Worm (Caenorhabditis elegans) whole organism, late embryonic: ENCODE measurements around the gene Y34F4.3.

Source experiments
- C08G9.2 ChIP-seq: sonication (generic microtip); optimal IDR thresholded peaks from 2 replicates; lab custom pipeline; 2016; ENCODE audit warnings: mild to moderate bottlenecking, missing genetic modification characterization, moderate library complexity, missing compliant biosample characterization
- C38D4.7 ChIP-seq: fragments of 200-800 bp; sonication (Bioruptor generic); optimal IDR thresholded peaks from 2 replicates; lab custom pipeline; 2018; ENCODE audit warnings: mild to moderate bottlenecking, missing genetic modification characterization, moderate library complexity, missing compliant biosample characterization
- F13H6.1 ChIP-seq: sonication (generic microtip); optimal IDR thresholded peaks from 2 replicates; lab custom pipeline; 2016; ENCODE audit warnings: missing genetic modification characterization, missing compliant biosample characterization
- K09A11.1 ChIP-seq: sonication (generic microtip); optimal IDR thresholded peaks from 2 replicates; lab custom pipeline; 2017; ENCODE audit warnings: antibody characterized with exemption, mild to moderate bottlenecking, missing genetic modification characterization, missing compliant biosample characterization; ENCODE audit not compliant: insufficient read depth
- ahr-1 ChIP-seq: sonication (generic microtip); optimal IDR thresholded peaks from 2 replicates; lab custom pipeline; 2016; ENCODE audit warnings: missing genetic modification characterization, missing compliant biosample characterization
- ama-1 ChIP-seq: fragments of 150-350 bp; optimal IDR thresholded peaks from 2 replicates; lab custom pipeline; 2014
- ceh-18 ChIP-seq: sonication (generic microtip); optimal IDR thresholded peaks from 2 replicates; lab custom pipeline; 2016; ENCODE audit warnings: missing genetic modification characterization, missing compliant biosample characterization
- ceh-19 ChIP-seq: fragments of 200-800 bp; sonication (Bioruptor generic); optimal IDR thresholded peaks from 2 replicates; lab custom pipeline; 2018; ENCODE audit warnings: mild to moderate bottlenecking, missing genetic modification characterization, missing compliant biosample characterization
- ceh-24 ChIP-seq: sonication (generic microtip); optimal IDR thresholded peaks from 2 replicates; lab custom pipeline; 2016; ENCODE audit warnings: mild to moderate bottlenecking, missing genetic modification characterization, missing compliant biosample characterization
- ceh-30 ChIP-seq: fragments of 150-350 bp; optimal IDR thresholded peaks from 2 replicates; lab custom pipeline; 2014; ENCODE audit warnings: missing biosample characterization, missing genetic modification characterization
- ceh-45 ChIP-seq: fragments of 200-800 bp; sonication (Bioruptor generic); IDR thresholded peaks from 2 replicates; pipeline ENCODE4 v1.3.6; 2022; ENCODE audit warnings: missing genetic modification reagents, missing genetic modification characterization, missing compliant biosample characterization
- ceh-9 ChIP-seq: sonication (generic microtip); optimal IDR thresholded peaks from 2 replicates; lab custom pipeline; 2016; ENCODE audit warnings: mild to moderate bottlenecking, missing genetic modification characterization, inconsistent platforms, missing compliant biosample characterization
- elt-4 ChIP-seq: sonication (generic microtip); optimal IDR thresholded peaks from 2 replicates; lab custom pipeline; 2016; ENCODE audit warnings: missing genetic modification characterization, missing compliant biosample characterization
- ets-4 ChIP-seq: sonication (generic microtip); optimal IDR thresholded peaks from 2 replicates; lab custom pipeline; 2016; ENCODE audit warnings: missing genetic modification characterization, missing compliant biosample characterization
- fax-1 ChIP-seq: sonication (generic microtip); optimal IDR thresholded peaks from 2 replicates; lab custom pipeline; 2016; ENCODE audit warnings: missing genotype, missing genetic modification characterization, missing compliant biosample characterization
- gmeb-2 ChIP-seq: sonication (generic microtip); optimal IDR thresholded peaks from 2 replicates; lab custom pipeline; 2016; ENCODE audit warnings: missing genetic modification characterization, inconsistent platforms, missing compliant biosample characterization
- hlh-13 ChIP-seq: fragments of 200-800 bp; sonication (Bioruptor generic); optimal IDR thresholded peaks from 2 replicates; lab custom pipeline; 2018; ENCODE audit warnings: mild to moderate bottlenecking, missing genetic modification characterization, missing compliant biosample characterization
- hlh-15 ChIP-seq: sonication (generic microtip); optimal IDR thresholded peaks from 2 replicates; lab custom pipeline; 2016; ENCODE audit warnings: missing genetic modification characterization, missing compliant biosample characterization
- madf-2 ChIP-seq: sonication (generic microtip); optimal IDR thresholded peaks from 2 replicates; lab custom pipeline; 2017; ENCODE audit warnings: missing genetic modification characterization, missing compliant biosample characterization
- mec-3 ChIP-seq: sonication (generic microtip); optimal IDR thresholded peaks from 2 replicates; lab custom pipeline; 2016; ENCODE audit warnings: borderline replicate concordance, missing genetic modification characterization, missing compliant biosample characterization
- nhr-232 ChIP-seq: sonication (generic microtip); optimal IDR thresholded peaks from 2 replicates; lab custom pipeline; 2016; ENCODE audit warnings: missing genetic modification characterization, missing compliant biosample characterization
- npax-4 ChIP-seq: sonication (generic microtip); optimal IDR thresholded peaks from 2 replicates; lab custom pipeline; 2016; ENCODE audit warnings: missing genetic modification characterization, missing compliant biosample characterization
- odd-2 ChIP-seq: sonication (generic microtip); optimal IDR thresholded peaks from 2 replicates; lab custom pipeline; 2017; ENCODE audit warnings: antibody characterized with exemption, mild to moderate bottlenecking, missing genetic modification characterization, missing compliant biosample characterization
- pat-9 ChIP-seq: fragments of 200-800 bp; sonication (Bioruptor generic); optimal IDR thresholded peaks from 2 replicates; lab custom pipeline; 2018; ENCODE audit warnings: mild to moderate bottlenecking, missing genetic modification characterization, moderate library complexity, missing compliant biosample characterization
- pha-2 ChIP-seq: sonication (generic microtip); optimal IDR thresholded peaks from 2 replicates; lab custom pipeline; 2017; ENCODE audit warnings: mild to moderate bottlenecking, missing genetic modification characterization, missing compliant biosample characterization
- pha-4 ChIP-seq: fragments of 150-350 bp; optimal IDR thresholded peaks from 2 replicates; lab custom pipeline; 2018; ENCODE audit warnings: missing biosample characterization, missing genetic modification reagents, missing genetic modification characterization
- pqm-1 ChIP-seq: sonication (generic microtip); optimal IDR thresholded peaks from 2 replicates; lab custom pipeline; 2016; ENCODE audit warnings: missing genetic modification characterization, missing compliant biosample characterization
- pros-1 ChIP-seq: fragments of 150-350 bp; optimal IDR thresholded peaks from 2 replicates; lab custom pipeline; 2014; ENCODE audit warnings: missing biosample characterization, missing genetic modification reagents, missing genetic modification characterization
- ref-2 ChIP-seq: sonication (generic microtip); optimal IDR thresholded peaks from 2 replicates; lab custom pipeline; 2016; ENCODE audit warnings: missing genetic modification characterization, missing compliant biosample characterization
- rnt-1 ChIP-seq: sonication (generic microtip); optimal IDR thresholded peaks from 2 replicates; lab custom pipeline; 2016; ENCODE audit warnings: missing genetic modification characterization, missing compliant biosample characterization
- syd-9 ChIP-seq: sonication (generic microtip); optimal IDR thresholded peaks from 2 replicates; lab custom pipeline; 2016; ENCODE audit warnings: mild to moderate bottlenecking, missing genetic modification characterization, moderate library complexity, missing compliant biosample characterization
- tbx-7 ChIP-seq: sonication (generic microtip); optimal IDR thresholded peaks from 2 replicates; lab custom pipeline; 2016; ENCODE audit warnings: missing genotype, missing genetic modification characterization, missing compliant biosample characterization
- ttx-3 ChIP-seq: sonication (generic microtip); optimal IDR thresholded peaks from 2 replicates; lab custom pipeline; 2016; ENCODE audit warnings: missing genetic modification reagents, missing genetic modification characterization, missing compliant biosample characterization
- unc-42 ChIP-seq: sonication (generic microtip); optimal IDR thresholded peaks from 2 replicates; lab custom pipeline; 2016; ENCODE audit warnings: missing genotype, missing genetic modification characterization, missing compliant biosample characterization

The Y34F4.3 gene

DNA sequence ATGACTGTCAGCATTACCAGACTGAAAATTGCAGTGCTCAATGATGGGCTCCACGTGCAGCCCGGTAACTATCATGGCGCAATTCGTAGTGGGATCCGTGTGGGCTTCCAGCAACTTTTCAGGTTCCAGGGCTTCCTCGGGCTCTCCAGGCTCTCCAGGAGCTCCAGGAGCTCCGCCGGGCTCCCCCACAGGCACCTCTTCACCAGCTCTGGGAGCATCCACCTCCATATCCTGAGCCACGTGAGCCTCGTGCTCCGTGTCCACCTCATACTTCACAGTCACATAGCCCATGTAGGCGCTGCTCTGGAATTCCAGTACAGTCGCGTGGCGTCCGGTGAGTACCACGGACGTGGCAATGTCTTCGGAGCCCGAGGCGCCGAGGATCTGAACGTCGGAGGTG lies 35.9 kb upstream of the Y34F4.3 start:
- no peak for TF ChIP-seq odd-2 (tag; lab: Kevin White, UChicago)
- peak; percentile 35 for TF ChIP-seq mec-3 (tag; lab: Kevin White, UChicago)

DNA sequence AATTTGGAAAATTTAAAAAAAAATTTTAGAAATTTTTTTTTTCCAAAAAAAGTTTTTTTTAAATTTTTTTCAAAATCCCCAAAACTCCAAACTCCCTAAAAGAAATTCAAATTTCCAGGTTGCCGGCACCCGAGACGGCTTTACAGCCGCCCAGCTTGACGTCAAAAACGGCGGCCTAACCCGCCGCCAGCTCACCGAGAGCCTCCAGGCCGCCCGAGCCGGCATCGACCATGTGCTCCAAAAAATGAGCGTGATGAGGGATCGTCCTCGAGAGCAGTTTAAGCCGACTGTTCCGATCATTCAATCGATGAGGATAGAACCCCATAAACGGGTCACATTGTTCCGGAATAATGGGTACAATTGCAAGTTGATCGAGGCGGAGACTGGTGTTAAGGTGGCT lies 27.8 kb upstream of the Y34F4.3 start:
- TF ChIP-seq K09A11.1 (tag; lab: Kevin White, UChicago) = no peak
- no peak for TF ChIP-seq gmeb-2 (tag; lab: Kevin White, UChicago)
- no peak for TF ChIP-seq F13H6.1 (tag; lab: Kevin White, UChicago)
- TF ChIP-seq, all 69 proteins: peak for 0

- TF ChIP-seq ceh-19 (GFP tag; lab: Kevin White, UChicago) (no peak), K09A11.1 (tag; lab: Kevin White, UChicago) (no peak), ets-4 (no peak), npax-4 (no peak), ceh-24 (tag; lab: Kevin White, UChicago) (no peak), unc-42 (tag; lab: Kevin White, UChicago) (no peak), C38D4.7 (GFP tag; lab: Kevin White, UChicago) (no peak), pros-1 (tag; lab: Kevin White, UChicago) (no peak), ceh-18 (tag; lab: Kevin White, UChicago) (no peak), ceh-45 (GFP tag; lab: Robert Waterston, UW) (no peak), pat-9 (no peak), nhr-232 (tag; lab: Kevin White, UChicago) (no peak), F13H6.1 (tag; lab: Kevin White, UChicago) (no peak), hlh-13 (GFP tag; lab: Kevin White, UChicago) (no peak), hlh-15 (no peak), elt-4 (tag; lab: Kevin White, UChicago) (no peak), syd-9 (tag; lab: Kevin White, UChicago) (no peak), C08G9.2 (tag; lab: Kevin White, UChicago) (no peak), ref-2 (tag; lab: Kevin White, UChicago) (no peak)
Measured at ce11 chrIII:1040059-1040458, 24.1 kb upstream of the Y34F4.3 start.

- TF ChIP-seq ceh-30 (peak; percentile 9), pha-2 (tag; lab: Kevin White, UChicago) (no peak), pha-4 (tag; lab: Kevin White, UChicago) (no peak), ttx-3 (tag; lab: Kevin White, UChicago) (peak; percentile 5), npax-4 (no peak)
Measured at ce11 chrIII:1037173-1037572, 21.2 kb upstream of the Y34F4.3 start, which contains the start of the genes chin-1 and BE0003N10.1. TSS of gene chin-1 (minus strand) at chrIII:1037212. TSS of gene BE0003N10.1 (plus strand) at chrIII:1037492.

ce11 chrIII:1034853-1035252 lies 18.9 kb upstream of the Y34F4.3 start:
- TF ChIP-seq pqm-1 (no peak), ama-1 (no peak), tbx-7 (tag; lab: Kevin White, UChicago) (no peak), ahr-1 (tag; lab: Kevin White, UChicago) (no peak), fax-1 (tag; lab: Kevin White, UChicago) (no peak), C08G9.2 (tag; lab: Kevin White, UChicago) (no peak), ceh-19 (GFP tag; lab: Kevin White, UChicago) (no peak), ets-4 (no peak), rnt-1 (tag; lab: Kevin White, UChicago) (no peak), ref-2 (tag; lab: Kevin White, UChicago) (no peak), ceh-9 (no peak)

DNA sequence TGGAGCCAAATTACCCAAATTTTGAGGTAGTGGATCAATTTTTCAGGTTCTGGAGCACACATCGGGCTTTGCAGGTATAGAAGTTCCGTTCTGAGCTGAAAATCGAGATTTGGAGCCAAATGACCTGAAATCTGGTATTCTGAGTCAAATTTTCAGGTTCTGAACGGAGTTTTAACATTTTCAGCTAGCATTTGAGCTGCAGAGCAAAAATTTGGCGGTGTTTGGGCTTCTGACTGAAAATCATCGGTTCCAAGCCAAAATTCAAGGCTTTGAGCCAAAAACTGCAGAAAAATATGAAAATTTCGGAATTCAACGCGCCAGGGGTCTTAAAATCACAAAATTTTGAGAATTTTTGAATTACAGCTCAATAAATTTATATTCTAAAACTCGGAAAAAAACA lies 15.0 kb upstream of the Y34F4.3 start, which contains the start of the genes clc-26 and E_BE45912.2:
TSS of gene clc-26 (minus strand) at position 101 of the 400 bp plus-strand sequence.
TSS of gene E_BE45912.2 (minus strand) at position 139 of the 400 bp plus-strand sequence.
- TF ChIP-seq hlh-15 (no peak), madf-2 (tag; lab: Kevin White, UChicago) (no peak), ceh-45 (GFP tag; lab: Robert Waterston, UW) (no peak)
